Fruit fly (Drosophila melanogaster): Measurements from ENCODE around the gene mst.

mst gene

DNA sequence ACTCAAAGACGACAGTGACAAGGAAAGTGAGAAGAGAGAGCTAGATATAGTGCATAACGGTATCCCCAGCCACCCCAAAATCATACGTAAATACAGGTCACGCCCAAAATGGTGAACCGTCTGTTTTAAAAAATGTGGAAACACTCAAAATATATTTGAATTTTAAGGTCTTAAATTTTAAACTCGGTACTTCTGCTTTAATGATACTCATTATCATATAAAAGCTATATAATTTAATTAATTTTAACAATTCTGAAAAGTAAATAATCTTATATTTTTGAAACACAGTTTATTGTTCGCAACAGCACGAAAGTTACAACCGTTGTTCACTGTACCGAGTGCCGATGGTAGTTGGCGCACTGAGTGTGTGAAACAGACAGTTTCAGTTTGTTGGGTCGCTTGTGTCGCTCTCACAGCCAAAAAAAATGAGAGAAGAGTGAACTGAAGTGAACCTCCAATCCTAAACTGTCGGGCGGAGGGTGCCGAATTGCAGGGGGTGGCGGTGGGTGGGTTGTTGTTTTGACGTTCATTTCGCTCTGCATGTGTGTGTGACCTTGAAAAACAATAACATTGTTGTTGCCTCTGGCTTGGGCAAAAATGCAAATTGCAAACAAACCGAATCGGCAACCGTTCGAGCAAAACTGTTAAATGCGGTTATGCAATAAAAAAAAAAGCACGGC lies 22.3 kb upstream of the mst start (continued):
- TF ChIP-seq br (GFP tag; optimal IDR thresholded peaks at IDR 0.05) (peak; percentile 56), Mio (GFP tag; optimal IDR thresholded peaks at IDR 0.05) (no peak), Myc (optimal IDR thresholded peaks at IDR 0.05) (no peak), dmrt93B (GFP tag; optimal IDR thresholded peaks at IDR 0.05) (peak; percentile 89), jim (GFP tag; optimal IDR thresholded peaks at IDR 0.05) (no peak)

DNA sequence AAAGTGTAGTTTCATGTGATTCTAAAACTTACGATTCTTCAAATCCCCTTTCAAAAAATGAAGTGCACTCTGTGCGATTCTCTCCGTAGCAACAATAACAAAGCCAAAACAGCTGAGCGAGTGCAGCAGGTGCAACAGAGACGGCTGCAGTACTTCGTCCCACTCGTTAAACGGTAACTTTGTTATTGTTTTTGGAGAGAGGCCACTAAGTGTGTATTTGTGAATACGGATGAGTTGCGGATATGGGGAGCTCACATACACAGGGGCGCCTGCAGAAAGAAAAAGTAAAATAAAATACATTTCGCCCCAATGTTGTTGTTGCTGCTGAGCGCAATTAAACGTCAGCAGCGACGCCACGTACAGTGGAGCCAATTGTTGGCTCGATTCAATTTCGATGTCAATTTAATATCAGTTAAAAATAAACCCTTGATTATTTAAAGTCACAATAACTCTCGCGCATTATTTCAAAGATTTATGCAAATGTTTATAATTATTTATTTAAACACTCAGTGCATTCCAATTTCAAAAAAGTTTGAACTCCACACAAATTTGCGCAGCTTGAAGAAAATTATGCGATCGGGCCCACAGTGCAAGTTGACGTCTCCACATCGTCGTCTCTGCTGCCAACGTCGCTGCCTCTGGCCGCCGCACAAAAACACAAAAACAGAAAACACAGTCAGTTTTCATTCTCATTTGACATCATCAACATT lies 21.3 kb upstream of the mst start:
- peak; percentile 99 for TF ChIP-seq fru (GFP tag; optimal IDR thresholded peaks at IDR 0.05)
- TF ChIP-seq HLH106 (tag; optimal IDR thresholded peaks at IDR 0.05): peak; percentile 98
- no peak for TF ChIP-seq dl (GFP tag; optimal IDR thresholded peaks at IDR 0.05; ENCODE audit: insufficient read depth in 1 of 2, partially characterized antibody in 2 of 2)
- peak; percentile 99 for TF ChIP-seq CG9705 (GFP tag; optimal IDR thresholded peaks at IDR 0.05)
- TF ChIP-seq ey (GFP tag; optimal IDR thresholded peaks at IDR 0.05): peak; percentile 98
- peak; percentile 96 for TF ChIP-seq Hnf4 (GFP tag; optimal IDR thresholded peaks at IDR 0.05)
- peak; percentile 99 for TF ChIP-seq br (GFP tag; optimal IDR thresholded peaks at IDR 0.05)
- TF ChIP-seq woc (GFP tag; optimal IDR thresholded peaks at IDR 0.05): peak; percentile 96
- peak; percentile 98 for TF ChIP-seq OdsH (GFP tag; optimal IDR thresholded peaks at IDR 0.05)
- TF ChIP-seq tai (GFP tag; optimal IDR thresholded peaks at IDR 0.05): peak; percentile 93
- TF ChIP-seq Sp1 (GFP tag; optimal IDR thresholded peaks at IDR 0.05): peak; percentile 99
- peak; percentile 95 for TF ChIP-seq psq (GFP tag; optimal IDR thresholded peaks at IDR 0.05)
- TF ChIP-seq pan (optimal IDR thresholded peaks at IDR 0.05): no peak
- TF ChIP-seq brk (GFP tag; optimal IDR thresholded peaks at IDR 0.05): peak; percentile 92
- peak; percentile 84 to 99 for TF ChIP-seq foxo (GFP tag; optimal IDR thresholded peaks at IDR 0.05)
- peak; percentile 83 for TF ChIP-seq Dfd (GFP tag; optimal IDR thresholded peaks at IDR 0.05)
- peak; percentile 91 for TF ChIP-seq CG32264 (GFP tag; optimal IDR thresholded peaks at IDR 0.05)
- TF ChIP-seq lola (GFP tag; optimal IDR thresholded peaks at IDR 0.05): no peak
- TF ChIP-seq Myc (optimal IDR thresholded peaks at IDR 0.05): no peak
- no peak for TF ChIP-seq Abd-B (GFP tag; optimal IDR thresholded peaks at IDR 0.05)
- TF ChIP-seq sv (GFP tag; optimal IDR thresholded peaks at IDR 0.05): peak; percentile 95
- TF ChIP-seq CrebA (GFP tag; optimal IDR thresholded peaks at IDR 0.05; ENCODE audit: borderline replicate concordance): no peak
- peak; percentile 26 for TF ChIP-seq Dif (GFP tag; optimal IDR thresholded peaks at IDR 0.05; ENCODE audit: partially characterized antibody)
- peak; percentile 94 for TF ChIP-seq Rel (GFP tag; optimal IDR thresholded peaks at IDR 0.05)
- peak; percentile 90 for TF ChIP-seq Rel (tag; optimal IDR thresholded peaks at IDR 0.05)
- peak; percentile 99 for TF ChIP-seq h (GFP tag; optimal IDR thresholded peaks at IDR 0.05)
- TF ChIP-seq Hr83 (GFP tag; optimal IDR thresholded peaks at IDR 0.05; ENCODE audit: poor library complexity, severe bottlenecking): peak; percentile 14
- TF ChIP-seq Jra (GFP tag; optimal IDR thresholded peaks at IDR 0.05): peak; percentile 92
- TF ChIP-seq jim (GFP tag; optimal IDR thresholded peaks at IDR 0.05): peak; percentile 23
- peak; percentile 68 for TF ChIP-seq GATAd (GFP tag; optimal IDR thresholded peaks at IDR 0.05)
- TF ChIP-seq Hr78 (GFP tag; optimal IDR thresholded peaks at IDR 0.05): no peak
- TF ChIP-seq rgr (GFP tag; optimal IDR thresholded peaks at IDR 0.05): peak; percentile 98
- no peak for TF ChIP-seq usp (GFP tag; optimal IDR thresholded peaks at IDR 0.05)
- TF ChIP-seq dmrt93B (GFP tag; optimal IDR thresholded peaks at IDR 0.05): peak; percentile 98
- peak; percentile 78 for TF ChIP-seq dsf (GFP tag; optimal IDR thresholded peaks at IDR 0.05; ENCODE audit: borderline replicate concordance)
- TF ChIP-seq Vsx2 (GFP tag; optimal IDR thresholded peaks at IDR 0.05; ENCODE audit: partially characterized antibody): no peak
- TF ChIP-seq N (GFP tag; optimal IDR thresholded peaks at IDR 0.05): no peak
- peak; percentile 80 for TF ChIP-seq Mio (GFP tag; optimal IDR thresholded peaks at IDR 0.05)
- peak; percentile 95 for TF ChIP-seq sage (GFP tag; optimal IDR thresholded peaks at IDR 0.05)

Measured in whole organism, wandering third instar larva.